Fruit fly (Drosophila melanogaster) whole organism, embryonic: ENCODE data around the gene CG13096.

Experiments used
- Atf3 ChIP-seq: fragments of 200-800 bp; sonication (Bioruptor generic); optimal IDR thresholded peaks from 3 replicates; lab custom pipeline; 2016; ENCODE audit warnings: missing biosample characterization, missing genetic modification characterization
- Bgb ChIP-seq: fragments of 200-800 bp; sonication (Bioruptor generic); IDR thresholded peaks from 2 replicates; pipeline ENCODE4 v1.3.6; 2022; ENCODE audit warnings: missing biosample characterization, missing genetic modification characterization; ENCODE audit not compliant: partially characterized antibody
- CG11085 ChIP-seq: fragments of 200-800 bp; sonication (Bioruptor generic); IDR thresholded peaks from 2 replicates; pipeline ENCODE4 v1.3.6; 2022; ENCODE audit warnings: missing biosample characterization, missing genetic modification characterization
- CG11504 ChIP-seq: fragments of 200-800 bp; sonication (Bioruptor generic); optimal IDR thresholded peaks from 3 replicates; lab custom pipeline; 2019; ENCODE audit warnings: missing biosample characterization, mild to moderate bottlenecking, missing genetic modification characterization, moderate library complexity
- CG12299 ChIP-seq: fragments of 200-800 bp; sonication (Bioruptor generic); optimal IDR thresholded peaks from 2 replicates; lab custom pipeline; 2018; ENCODE audit warnings: missing biosample characterization, mild to moderate bottlenecking, missing genetic modification characterization
- CG13287 ChIP-seq: fragments of 200-800 bp; sonication (Bioruptor generic); IDR thresholded peaks from 2 replicates; pipeline ENCODE4 v1.3.6; 2022; ENCODE audit warnings: missing biosample characterization, missing genetic modification characterization; ENCODE audit not compliant: partially characterized antibody
- CG14050 ChIP-seq: fragments of 200-800 bp; sonication (Bioruptor generic); IDR thresholded peaks from 3 replicates; pipeline ENCODE4 v1.3.6; 2022; ENCODE audit warnings: missing biosample characterization, missing genetic modification characterization
- CG14667 ChIP-seq: fragments of 200-800 bp; sonication (Bioruptor generic); IDR thresholded peaks from 2 replicates; pipeline ENCODE4 v1.3.6; 2022; ENCODE audit warnings: missing biosample characterization, missing genetic modification characterization
- CG15479 ChIP-seq: fragments of 200-800 bp; sonication (Bioruptor generic); optimal IDR thresholded peaks from 3 replicates; lab custom pipeline; 2019; ENCODE audit warnings: missing biosample characterization, mild to moderate bottlenecking, missing genetic modification characterization, moderate library complexity
- CG1602 ChIP-seq: fragments of 200-800 bp; sonication (Bioruptor generic); optimal IDR thresholded peaks from 3 replicates; lab custom pipeline; 2016; ENCODE audit warnings: missing biosample characterization, missing genetic modification characterization
- CG16813 ChIP-seq: fragments of 200-800 bp; sonication (Bioruptor generic); IDR thresholded peaks from 3 replicates; pipeline ENCODE4 v1.3.6; 2022; ENCODE audit warnings: missing biosample characterization, missing genetic modification characterization; ENCODE audit not compliant: partially characterized antibody
- CG18476 ChIP-seq: fragments of 200-800 bp; sonication (Bioruptor generic); optimal IDR thresholded peaks from 2 replicates; lab custom pipeline; 2016; ENCODE audit warnings: missing biosample characterization, mild to moderate bottlenecking, missing genetic modification characterization
- CG18619 ChIP-seq: fragments of 200-800 bp; sonication (Bioruptor generic); optimal IDR thresholded peaks from 3 replicates; lab custom pipeline; 2017; ENCODE audit warnings: missing biosample characterization, mild to moderate bottlenecking, missing genetic modification characterization
- CG31365 ChIP-seq: fragments of 200-800 bp; sonication (Bioruptor generic); optimal IDR thresholded peaks from 2 replicates; lab custom pipeline; 2018; ENCODE audit warnings: missing biosample characterization, mild to moderate bottlenecking, missing genetic modification characterization
- CG33213 ChIP-seq: fragments of 200-800 bp; sonication (Bioruptor generic); optimal IDR thresholded peaks from 3 replicates; lab custom pipeline; 2016; ENCODE audit warnings: missing biosample characterization, missing genetic modification characterization
- CG5245 ChIP-seq: fragments of 200-800 bp; sonication (Bioruptor generic); optimal IDR thresholded peaks from 3 replicates; lab custom pipeline; 2016; ENCODE audit warnings: missing biosample characterization, missing genetic modification characterization
- CG6254 ChIP-seq: fragments of 200-800 bp; sonication (Bioruptor generic); optimal IDR thresholded peaks from 3 replicates; lab custom pipeline; 2017; ENCODE audit warnings: mild to moderate bottlenecking, missing biosample characterization, missing genetic modification reagents, missing genetic modification characterization
- CG6272 ChIP-seq: fragments of 200-800 bp; sonication (Bioruptor generic); IDR thresholded peaks from 2 replicates; pipeline ENCODE4 v1.3.6; 2022; ENCODE audit warnings: missing biosample characterization, missing genetic modification characterization
- CG6791 ChIP-seq: fragments of 200-800 bp; sonication (Bioruptor generic); IDR thresholded peaks from 3 replicates; pipeline ENCODE4 v1.3.6; 2022; ENCODE audit warnings: missing biosample characterization, missing genetic modification characterization; ENCODE audit not compliant: partially characterized antibody
- CG7271 ChIP-seq: fragments of 200-800 bp; sonication (Bioruptor generic); optimal IDR thresholded peaks from 2 replicates; lab custom pipeline; 2018; ENCODE audit warnings: missing biosample characterization, mild to moderate bottlenecking, missing genetic modification characterization, moderate library complexity
- CG8089 ChIP-seq: fragments of 200-800 bp; sonication (Bioruptor generic); optimal IDR thresholded peaks from 3 replicates; lab custom pipeline; 2016; ENCODE audit warnings: missing biosample characterization, missing genetic modification characterization
- CG8944 ChIP-seq: fragments of 200-800 bp; sonication (Bioruptor generic); optimal IDR thresholded peaks from 3 replicates; lab custom pipeline; 2016; ENCODE audit warnings: missing biosample characterization, missing genetic modification characterization
- ERR ChIP-seq: fragments of 200-800 bp; sonication (Bioruptor generic); optimal IDR thresholded peaks from 2 replicates; lab custom pipeline; 2016; ENCODE audit warnings: missing biosample characterization, missing genetic modification characterization
- HLH4C ChIP-seq: fragments of 200-800 bp; sonication (Bioruptor generic); IDR thresholded peaks from 3 replicates; pipeline ENCODE4 v1.3.6; 2022; ENCODE audit warnings: missing biosample characterization, missing genetic modification characterization; ENCODE audit not compliant: partially characterized antibody
- HLHmδ ChIP-seq: fragments of 200-800 bp; sonication (Bioruptor generic); optimal IDR thresholded peaks from 2 replicates; lab custom pipeline; 2018; ENCODE audit warnings: missing biosample characterization, mild to moderate bottlenecking, missing genetic modification characterization, moderate library complexity
- Hmx ChIP-seq: fragments of 200-800 bp; sonication (Bioruptor generic); optimal IDR thresholded peaks from 2 replicates; lab custom pipeline; 2016; ENCODE audit warnings: missing biosample characterization, missing genetic modification characterization
- Mrtf ChIP-seq: fragments of 200-800 bp; sonication (Bioruptor generic); IDR thresholded peaks from 3 replicates; pipeline ENCODE4 v1.3.6; 2022; ENCODE audit warnings: missing biosample characterization, missing genetic modification characterization
- NfI ChIP-seq: fragments of 200-800 bp; sonication (Bioruptor generic); optimal IDR thresholded peaks from 3 replicates; lab custom pipeline; 2018; ENCODE audit warnings: missing biosample characterization, mild to moderate bottlenecking, missing genetic modification characterization, moderate library complexity
- Rx ChIP-seq: fragments of 200-800 bp; sonication (Bioruptor generic); IDR thresholded peaks from 2 replicates; pipeline ENCODE4 v1.3.6; 2022; ENCODE audit warnings: missing biosample characterization, missing genetic modification characterization
- Sin3A ChIP-seq: fragments of >200 bp; optimal IDR thresholded peaks from 2 replicates; lab custom pipeline; 2018
- ac ChIP-seq: fragments of 200-800 bp; sonication (Bioruptor generic); optimal IDR thresholded peaks from 3 replicates; lab custom pipeline; 2017; ENCODE audit warnings: missing biosample characterization, mild to moderate bottlenecking, missing genetic modification characterization
- ara ChIP-seq: fragments of 200-800 bp; sonication (Bioruptor generic); IDR thresholded peaks from 2 replicates; pipeline ENCODE4 v1.3.6; 2022; ENCODE audit warnings: missing biosample characterization, missing genetic modification characterization
- br ChIP-seq: fragments of >200 bp; optimal IDR thresholded peaks from 2 replicates; lab custom pipeline; 2017
- caup ChIP-seq: fragments of 200-800 bp; sonication (Bioruptor generic); optimal IDR thresholded peaks from 3 replicates; lab custom pipeline; 2017; ENCODE audit warnings: missing biosample characterization, mild to moderate bottlenecking, missing genetic modification characterization, moderate library complexity; ENCODE audit not compliant: severe bottlenecking
- crp ChIP-seq, 2 experiments: fragments of 200-800 bp; sonication (Bioruptor generic); optimal IDR thresholded peaks; 2 replicates in 1 of 2; 3 replicates in 1 of 2; lab custom pipeline; 2017; ENCODE audit warnings: missing biosample characterization in 2 of 2, missing genetic modification characterization in 2 of 2, mild to moderate bottlenecking in 1 of 2, moderate library complexity in 1 of 2
- dm ChIP-seq: fragments of 200-800 bp; sonication (Bioruptor generic); optimal IDR thresholded peaks from 3 replicates; lab custom pipeline; 2016; ENCODE audit warnings: missing biosample characterization, missing genetic modification characterization
- emc ChIP-seq: fragments of 200-800 bp; sonication (Bioruptor generic); optimal IDR thresholded peaks from 2 replicates; lab custom pipeline; 2016; ENCODE audit warnings: missing biosample characterization, missing genetic modification characterization
- fd64A ChIP-seq: fragments of 200-800 bp; sonication (Bioruptor generic); optimal IDR thresholded peaks from 3 replicates; lab custom pipeline; 2018; ENCODE audit warnings: missing biosample characterization, mild to moderate bottlenecking, missing genetic modification characterization
- fru ChIP-seq: fragments of >200 bp; optimal IDR thresholded peaks from 2 replicates; lab custom pipeline; 2017
- ftz-f1 ChIP-seq: fragments of 200-800 bp; sonication (Bioruptor generic); optimal IDR thresholded peaks from 2 replicates; lab custom pipeline; 2016; ENCODE audit warnings: missing biosample characterization, missing genetic modification characterization
- gce ChIP-seq: fragments of 200-800 bp; sonication (Bioruptor generic); IDR thresholded peaks from 3 replicates; pipeline ENCODE4 v1.3.6; 2022; ENCODE audit warnings: missing biosample characterization, missing genetic modification characterization
- jigr1 ChIP-seq: fragments of 200-800 bp; sonication (Bioruptor generic); IDR thresholded peaks from 3 replicates; pipeline ENCODE4 v1.3.6; 2022; ENCODE audit warnings: missing biosample characterization, missing genetic modification characterization
- kah ChIP-seq: fragments of 200-800 bp; sonication (Bioruptor generic); optimal IDR thresholded peaks from 2 replicates; lab custom pipeline; 2018; ENCODE audit warnings: missing biosample characterization, mild to moderate bottlenecking, missing genetic modification characterization
- luna ChIP-seq: fragments of 200-800 bp; sonication (Bioruptor generic); optimal IDR thresholded peaks from 2 replicates; lab custom pipeline; 2016; ENCODE audit warnings: missing biosample characterization, missing genetic modification characterization
- mld ChIP-seq: fragments of 200-800 bp; sonication (Bioruptor generic); IDR thresholded peaks from 3 replicates; pipeline ENCODE4 v1.3.6; 2022; ENCODE audit warnings: missing biosample characterization, missing genetic modification characterization; ENCODE audit not compliant: partially characterized antibody
- pan ChIP-seq, 4 experiments: fragments of >200 bp in 3 of 4; fragments of 200-800 bp in 1 of 4; sonication (Bioruptor generic) in 1 of 4; optimal IDR thresholded peaks in 3 of 4; IDR thresholded peaks in 1 of 4; 2 replicates each; pipeline versions ENCODE4 v1.3.6 to Lab custom; 2017 to 2022; ENCODE audit warnings: missing biosample characterization in 2 of 4, missing genetic modification characterization in 2 of 4, mixed read lengths in 1 of 4
- pho ChIP-seq: fragments of 200-800 bp; sonication (Bioruptor generic); optimal IDR thresholded peaks from 2 replicates; lab custom pipeline; 2016; ENCODE audit warnings: missing biosample characterization, missing genetic modification characterization
- sd ChIP-seq: fragments of 200-800 bp; sonication (Bioruptor generic); optimal IDR thresholded peaks from 3 replicates; lab custom pipeline; 2018; ENCODE audit warnings: missing biosample characterization, mild to moderate bottlenecking, missing genetic modification characterization, moderate library complexity
- sens ChIP-seq: fragments of 200-800 bp; sonication (Bioruptor generic); peaks from one replicate; lab custom pipeline; 2016; ENCODE audit warnings: missing biosample characterization, missing genetic modification characterization
- sima ChIP-seq: fragments of 200-800 bp; sonication (Bioruptor generic); optimal IDR thresholded peaks from 2 replicates; lab custom pipeline; 2016; ENCODE audit warnings: missing biosample characterization, missing genetic modification characterization
- vnd ChIP-seq: fragments of 200-800 bp; sonication (Bioruptor generic); IDR thresholded peaks from 3 replicates; pipeline ENCODE4 v1.3.6; 2022; ENCODE audit warnings: missing biosample characterization, missing genetic modification characterization; ENCODE audit not compliant: partially characterized antibody
- vvl ChIP-seq: fragments of 200-800 bp; sonication (Bioruptor generic); IDR thresholded peaks from 2 replicates; pipeline ENCODE4 v1.3.6; 2022; ENCODE audit warnings: missing biosample characterization, missing genetic modification characterization

Gene CG13096

DNA sequence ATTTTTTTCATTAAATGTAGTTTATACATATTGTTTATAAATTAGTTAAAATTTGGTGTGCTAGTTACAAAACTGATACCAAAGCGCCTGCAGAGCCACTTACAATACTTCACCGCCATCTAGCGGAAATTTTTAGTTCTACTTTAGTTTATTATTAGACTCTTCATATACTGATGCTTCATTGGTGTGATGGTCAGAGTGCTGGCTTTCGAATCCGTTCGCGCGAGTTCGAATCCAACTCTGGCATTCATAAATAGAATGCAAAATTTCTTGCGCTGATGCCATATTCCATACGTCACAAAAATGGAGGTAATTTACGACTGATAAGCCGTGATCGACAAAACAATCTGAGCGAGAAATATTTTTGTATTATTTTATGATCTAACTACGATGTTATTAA, 26.1 kb downstream of the CG13096 start (continued):
- TF ChIP-seq CG16813 (GFP tag; lab: Robert Waterston, UW), result peak; percentile 66
- TF ChIP-seq CG33213 (GFP tag; lab: Kevin White, UChicago), result peak; percentile 7
- TF ChIP-seq CG6272 (GFP tag; lab: Robert Waterston, UW), result no peak
- no peak for TF ChIP-seq CG15479 (GFP tag; lab: Kevin White, UChicago)
- TF ChIP-seq mld (GFP tag; lab: Robert Waterston, UW), result peak; percentile 67; the same call in 2 of the 3 replicates
- TF ChIP-seq CG18619 (GFP tag; lab: Kevin White, UChicago), result no peak
- TF ChIP-seq pan (optimal IDR thresholded peaks at IDR 0.05; lab: Kevin White, UChicago), result no peak
- peak in 1 of 2 experiments; percentile 11 for TF ChIP-seq pan (GFP tag; optimal IDR thresholded peaks at IDR 0.05 in 1 of 2, IDR thresholded peaks at IDR 0.05 in 1 of 2)
- peak; percentile 71 for TF ChIP-seq CG6791 (GFP tag; lab: Robert Waterston, UW)
- peak; percentile 37; the same call in 1 of the 2 replicates for TF ChIP-seq vvl (GFP tag; lab: Robert Waterston, UW)
- TF ChIP-seq emc (GFP tag; lab: Kevin White, UChicago), result no peak
- TF ChIP-seq CG12299, result no peak
- no peak for TF ChIP-seq gce (GFP tag; lab: Robert Waterston, UW)
- no peak for TF ChIP-seq jigr1
- TF ChIP-seq kah, result no peak
- TF ChIP-seq ERR (GFP tag; lab: Kevin White, UChicago), result no peak
- TF ChIP-seq CG7271 (tag; lab: Kevin White, UChicago), result no peak
- TF ChIP-seq pho (GFP tag; lab: Kevin White, UChicago), result no peak
- TF ChIP-seq CG6254 (GFP tag; lab: Kevin White, UChicago), result no peak
- TF ChIP-seq fru (lab: Kevin White, UChicago), result no peak
- TF ChIP-seq sima (GFP tag; lab: Kevin White, UChicago), result no peak
- no peak for TF ChIP-seq ac (GFP tag; lab: Kevin White, UChicago)
- no peak for TF ChIP-seq HLHmδ
- TF ChIP-seq ftz-f1 (GFP tag; lab: Kevin White, UChicago), result no peak
- peak; percentile 50; the same call in 1 of the 2 replicates for TF ChIP-seq CG13287
- TF ChIP-seq br (lab: Kevin White, UChicago), result no peak
- no peak for TF ChIP-seq Hmx (GFP tag; lab: Kevin White, UChicago)
- no peak for TF ChIP-seq CG14050 (GFP tag; lab: Robert Waterston, UW)
- TF ChIP-seq Bgb (GFP tag; lab: Robert Waterston, UW), result peak; percentile 78
- TF ChIP-seq CG18476 (GFP tag; lab: Kevin White, UChicago), result no peak
- TF ChIP-seq sens (GFP tag; lab: Kevin White, UChicago), result peak; percentile 87
- no peak for TF ChIP-seq CG8944
- TF ChIP-seq crp (GFP tag; optimal IDR thresholded peaks at IDR 0.05; lab: Kevin White, UChicago), result no peak
- TF ChIP-seq CG31365, result peak; percentile 50
- TF ChIP-seq CG5245 (GFP tag; lab: Kevin White, UChicago), result no peak
- no peak for TF ChIP-seq Mrtf (GFP tag; lab: Robert Waterston, UW)
- peak; percentile 37; the same call in 1 of the 3 replicates for TF ChIP-seq vnd (GFP tag; lab: Robert Waterston, UW)
- TF ChIP-seq CG14667 (GFP tag; lab: Robert Waterston, UW), result no peak
- TF ChIP-seq fd64A (GFP tag; lab: Kevin White, UChicago), result no peak
- peak; percentile 62 for TF ChIP-seq HLH4C (GFP tag; lab: Robert Waterston, UW)
- TF ChIP-seq CG11504 (tag; lab: Kevin White, UChicago), result no peak
- no peak for TF ChIP-seq Rx (GFP tag; lab: Robert Waterston, UW)
- no peak for TF ChIP-seq sd (tag; lab: Kevin White, UChicago)
- TF ChIP-seq Sin3A (lab: Kevin White, UChicago), result no peak
- no peak for TF ChIP-seq CG8089 (GFP tag; lab: Kevin White, UChicago)
- TF ChIP-seq CG1602 (GFP tag; lab: Kevin White, UChicago), result no peak
- no peak for TF ChIP-seq ara
- TF ChIP-seq caup (GFP tag; lab: Kevin White, UChicago), result no peak
- no peak for TF ChIP-seq NfI (GFP tag; lab: Kevin White, UChicago)
- no peak for TF ChIP-seq dm
- no peak for TF ChIP-seq luna (GFP tag; lab: Kevin White, UChicago)
- no peak for TF ChIP-seq CG11085 (GFP tag; lab: Robert Waterston, UW)
- no peak for TF ChIP-seq Atf3 (GFP tag; lab: Kevin White, UChicago)
